Worm (Caenorhabditis elegans) whole organism, late embryonic: ENCODE data around the gene cyp-34A1.

ENCODE experiments used
- C08G9.2 ChIP-seq: sonication (generic microtip); optimal IDR thresholded peaks from 2 replicates; lab custom pipeline; 2016; ENCODE audit warnings: mild to moderate bottlenecking, missing genetic modification characterization, moderate library complexity, missing compliant biosample characterization
- F13H6.1 ChIP-seq: sonication (generic microtip); optimal IDR thresholded peaks from 2 replicates; lab custom pipeline; 2016; ENCODE audit warnings: missing genetic modification characterization, missing compliant biosample characterization
- ahr-1 ChIP-seq: sonication (generic microtip); optimal IDR thresholded peaks from 2 replicates; lab custom pipeline; 2016; ENCODE audit warnings: missing genetic modification characterization, missing compliant biosample characterization
- ama-1 ChIP-seq: fragments of 150-350 bp; optimal IDR thresholded peaks from 2 replicates; lab custom pipeline; 2014
- ceh-18 ChIP-seq: sonication (generic microtip); optimal IDR thresholded peaks from 2 replicates; lab custom pipeline; 2016; ENCODE audit warnings: missing genetic modification characterization, missing compliant biosample characterization
- ceh-2 ChIP-seq: sonication (generic microtip); optimal IDR thresholded peaks from 2 replicates; lab custom pipeline; 2016; ENCODE audit warnings: missing genotype, missing genetic modification characterization, missing compliant biosample characterization
- ceh-24 ChIP-seq: sonication (generic microtip); optimal IDR thresholded peaks from 2 replicates; lab custom pipeline; 2016; ENCODE audit warnings: mild to moderate bottlenecking, missing genetic modification characterization, missing compliant biosample characterization
- ceh-30 ChIP-seq: fragments of 150-350 bp; optimal IDR thresholded peaks from 2 replicates; lab custom pipeline; 2014; ENCODE audit warnings: missing biosample characterization, missing genetic modification characterization
- ceh-31 ChIP-seq: sonication (generic microtip); optimal IDR thresholded peaks from 2 replicates; lab custom pipeline; 2016; ENCODE audit warnings: missing genetic modification characterization, missing compliant biosample characterization
- ceh-34 ChIP-seq: sonication (generic microtip); optimal IDR thresholded peaks from 2 replicates; lab custom pipeline; 2016; ENCODE audit warnings: mild to moderate bottlenecking, missing genetic modification characterization, missing compliant biosample characterization
- ceh-45 ChIP-seq: fragments of 200-800 bp; sonication (Bioruptor generic); IDR thresholded peaks from 2 replicates; pipeline ENCODE4 v1.3.6; 2022; ENCODE audit warnings: missing genetic modification reagents, missing genetic modification characterization, missing compliant biosample characterization
- ceh-6 ChIP-seq: fragments of 200-800 bp; sonication (Bioruptor generic); optimal IDR thresholded peaks from 2 replicates; lab custom pipeline; 2018; ENCODE audit warnings: mild to moderate bottlenecking, missing genetic modification characterization, missing compliant biosample characterization
- ceh-9 ChIP-seq: sonication (generic microtip); optimal IDR thresholded peaks from 2 replicates; lab custom pipeline; 2016; ENCODE audit warnings: mild to moderate bottlenecking, missing genetic modification characterization, inconsistent platforms, missing compliant biosample characterization
- dve-1 ChIP-seq: sonication (generic microtip); optimal IDR thresholded peaks from 2 replicates; lab custom pipeline; 2017; ENCODE audit warnings: antibody characterized with exemption, mild to moderate bottlenecking, missing genetic modification characterization, missing compliant biosample characterization
- elt-4 ChIP-seq: sonication (generic microtip); optimal IDR thresholded peaks from 2 replicates; lab custom pipeline; 2016; ENCODE audit warnings: missing genetic modification characterization, missing compliant biosample characterization
- eyg-1 ChIP-seq: sonication (generic microtip); optimal IDR thresholded peaks from 2 replicates; lab custom pipeline; 2016; ENCODE audit warnings: missing genotype, missing genetic modification characterization, missing compliant biosample characterization
- fax-1 ChIP-seq: sonication (generic microtip); optimal IDR thresholded peaks from 2 replicates; lab custom pipeline; 2016; ENCODE audit warnings: missing genotype, missing genetic modification characterization, missing compliant biosample characterization
- fkh-10 ChIP-seq: fragments of 150-350 bp; optimal IDR thresholded peaks from 2 replicates; lab custom pipeline; 2014; ENCODE audit warnings: missing biosample characterization, missing genetic modification reagents, missing genetic modification characterization
- fkh-6 ChIP-seq: sonication (generic microtip); optimal IDR thresholded peaks from 2 replicates; lab custom pipeline; 2016; ENCODE audit warnings: missing genetic modification characterization, missing compliant biosample characterization
- gmeb-2 ChIP-seq: sonication (generic microtip); optimal IDR thresholded peaks from 2 replicates; lab custom pipeline; 2016; ENCODE audit warnings: missing genetic modification characterization, inconsistent platforms, missing compliant biosample characterization
- hlh-13 ChIP-seq: fragments of 200-800 bp; sonication (Bioruptor generic); optimal IDR thresholded peaks from 2 replicates; lab custom pipeline; 2018; ENCODE audit warnings: mild to moderate bottlenecking, missing genetic modification characterization, missing compliant biosample characterization
- hlh-15 ChIP-seq: sonication (generic microtip); optimal IDR thresholded peaks from 2 replicates; lab custom pipeline; 2016; ENCODE audit warnings: missing genetic modification characterization, missing compliant biosample characterization
- hlh-6 ChIP-seq: sonication (generic microtip); optimal IDR thresholded peaks from 2 replicates; lab custom pipeline; 2016; ENCODE audit warnings: missing genotype, missing genetic modification characterization, missing compliant biosample characterization
- hlh-8 ChIP-seq: sonication (generic microtip); optimal IDR thresholded peaks from 2 replicates; lab custom pipeline; 2016; ENCODE audit warnings: missing genotype, missing genetic modification characterization, missing compliant biosample characterization
- lim-6 ChIP-seq: sonication (generic microtip); optimal IDR thresholded peaks from 2 replicates; lab custom pipeline; 2016; ENCODE audit warnings: missing genetic modification characterization, missing compliant biosample characterization
- lin-11 ChIP-seq: fragments of 200-800 bp; sonication (Bioruptor generic); optimal IDR thresholded peaks from 2 replicates; lab custom pipeline; 2018; ENCODE audit warnings: mild to moderate bottlenecking, missing genetic modification characterization, missing compliant biosample characterization
- nfya-1 ChIP-seq: sonication (generic microtip); optimal IDR thresholded peaks from 2 replicates; lab custom pipeline; 2017; ENCODE audit warnings: missing genetic modification characterization, mild to moderate bottlenecking, missing compliant biosample characterization, antibody characterized with exemption, moderate library complexity
- npax-4 ChIP-seq: sonication (generic microtip); optimal IDR thresholded peaks from 2 replicates; lab custom pipeline; 2016; ENCODE audit warnings: missing genetic modification characterization, missing compliant biosample characterization
- odd-2 ChIP-seq: sonication (generic microtip); optimal IDR thresholded peaks from 2 replicates; lab custom pipeline; 2017; ENCODE audit warnings: antibody characterized with exemption, mild to moderate bottlenecking, missing genetic modification characterization, missing compliant biosample characterization
- pag-3 ChIP-seq: sonication (generic microtip); optimal IDR thresholded peaks from 2 replicates; lab custom pipeline; 2016; ENCODE audit warnings: missing compliant biosample characterization, missing genetic modification characterization, borderline replicate concordance
- pha-4 ChIP-seq: fragments of 150-350 bp; optimal IDR thresholded peaks from 2 replicates; lab custom pipeline; 2018; ENCODE audit warnings: missing biosample characterization, missing genetic modification reagents, missing genetic modification characterization
- pqm-1 ChIP-seq: sonication (generic microtip); optimal IDR thresholded peaks from 2 replicates; lab custom pipeline; 2016; ENCODE audit warnings: missing genetic modification characterization, missing compliant biosample characterization
- ref-2 ChIP-seq: sonication (generic microtip); optimal IDR thresholded peaks from 2 replicates; lab custom pipeline; 2016; ENCODE audit warnings: missing genetic modification characterization, missing compliant biosample characterization
- rnt-1 ChIP-seq: sonication (generic microtip); optimal IDR thresholded peaks from 2 replicates; lab custom pipeline; 2016; ENCODE audit warnings: missing genetic modification characterization, missing compliant biosample characterization
- sdc-2 ChIP-seq: sonication (generic microtip); optimal IDR thresholded peaks from 2 replicates; lab custom pipeline; 2016; ENCODE audit warnings: missing genotype, missing genetic modification characterization, missing compliant biosample characterization
- tbx-2 ChIP-seq: sonication (generic microtip); optimal IDR thresholded peaks from 2 replicates; lab custom pipeline; 2016; ENCODE audit warnings: missing genetic modification characterization, missing compliant biosample characterization
- ttx-3 ChIP-seq: sonication (generic microtip); optimal IDR thresholded peaks from 2 replicates; lab custom pipeline; 2016; ENCODE audit warnings: missing genetic modification reagents, missing genetic modification characterization, missing compliant biosample characterization
- unc-3 ChIP-seq, 2 experiments: fragments of 200-800 bp in 1 of 2; sonication (Bioruptor generic) in 1 of 2; sonication (generic microtip) in 1 of 2; conservative IDR thresholded peaks in 1 of 2; optimal IDR thresholded peaks in 1 of 2; 2 replicates each; pipeline versions ENCODE4 v1.3.6 to Lab custom; 2016 to 2022; ENCODE audit warnings: missing compliant biosample characterization in 2 of 2, missing genetic modification characterization in 2 of 2, missing genetic modification reagents in 1 of 2
- zip-5 ChIP-seq: sonication (generic microtip); optimal IDR thresholded peaks from 2 replicates; lab custom pipeline; 2016; ENCODE audit warnings: missing genetic modification characterization, missing compliant biosample characterization
- ztf-16 ChIP-seq: sonication (generic microtip); optimal IDR thresholded peaks from 2 replicates; lab custom pipeline; 2017; ENCODE audit warnings: missing genetic modification characterization, missing compliant biosample characterization

Gene cyp-34A1

ce11 chrV:15276915-15277314 lies 10.8 kb downstream of the cyp-34A1 start, which contains the start of gene srw-17:
Gene srw-17 (minus strand): TSS chrV:15277015.
- no peak for TF ChIP-seq npax-4 (tag; lab: Kevin White, UChicago)
- no peak for TF ChIP-seq odd-2 (tag; lab: Kevin White, UChicago)
- no peak for TF ChIP-seq ahr-1 (tag; lab: Kevin White, UChicago)
- no peak for TF ChIP-seq eyg-1 (tag; lab: Kevin White, UChicago)
- no peak for TF ChIP-seq hlh-13 (GFP tag; lab: Kevin White, UChicago)
- no peak for TF ChIP-seq gmeb-2 (tag; lab: Kevin White, UChicago)
- TF ChIP-seq ceh-9, result no peak
- TF ChIP-seq ceh-34 (tag; lab: Kevin White, UChicago), result no peak
- no peak for TF ChIP-seq ceh-24 (tag; lab: Kevin White, UChicago)
- no peak for TF ChIP-seq zip-5
- no peak for TF ChIP-seq hlh-15 (tag; lab: Kevin White, UChicago)
- no peak for TF ChIP-seq ceh-31
- no peak for TF ChIP-seq fkh-10 (GFP tag; lab: Kevin White, UChicago)
- no peak for TF ChIP-seq elt-4 (tag; lab: Kevin White, UChicago)
- TF ChIP-seq rnt-1 (tag; lab: Kevin White, UChicago), result no peak
- TF ChIP-seq F13H6.1 (tag; lab: Kevin White, UChicago), result no peak

- TF ChIP-seq ceh-9 (no peak), C08G9.2 (no peak), lin-11 (tag; lab: Kevin White, UChicago) (no peak), nfya-1 (tag; lab: Kevin White, UChicago) (no peak), hlh-8 (tag; lab: Kevin White, UChicago) (no peak), ttx-3 (tag; lab: Kevin White, UChicago) (no peak), npax-4 (tag; lab: Kevin White, UChicago) (no peak), fkh-10 (GFP tag; lab: Kevin White, UChicago) (no peak), fkh-6 (no peak), sdc-2 (tag; lab: Kevin White, UChicago) (no peak)
Observed at ce11 chrV:15274757-15275156, 13.0 kb downstream of the cyp-34A1 start, which contains the start of gene srw-16. Gene srw-16 (minus strand): TSS chrV:15274857.

ce11 chrV:15272263-15272662 lies 15.5 kb downstream of the cyp-34A1 start, which contains the start of gene T10H4.4:
Gene T10H4.4 (minus strand): TSS chrV:15272363.
- TF ChIP-seq unc-3 (GFP tag; conservative IDR thresholded peaks at IDR 0.05; lab: Robert Waterston, UW) (no peak), unc-3 (tag; optimal IDR thresholded peaks at IDR 0.05; lab: Kevin White, UChicago) (no peak), ceh-45 (no peak), ceh-2 (no peak), hlh-6 (tag; lab: Kevin White, UChicago) (no peak), gmeb-2 (tag; lab: Kevin White, UChicago) (no peak), ceh-30 (tag; lab: Kevin White, UChicago) (no peak), ref-2 (tag; lab: Kevin White, UChicago) (no peak), sdc-2 (tag; lab: Kevin White, UChicago) (no peak), pag-3 (tag; lab: Kevin White, UChicago) (no peak), fax-1 (tag; lab: Kevin White, UChicago) (no peak), ttx-3 (tag; lab: Kevin White, UChicago) (no peak), ceh-9 (no peak), F13H6.1 (tag; lab: Kevin White, UChicago) (no peak)
- TF ChIP-seq, all 69 proteins: peak for 0

ce11 chrV:15268302-15268701 lies 19.5 kb downstream of the cyp-34A1 start, which contains the start of gene srw-22:
Gene srw-22 (plus strand): TSS chrV:15268602.
- no peak for TF ChIP-seq zip-5
- TF ChIP-seq pqm-1 (tag; lab: Kevin White, UChicago), result no peak
- no peak for TF ChIP-seq lin-11 (tag; lab: Kevin White, UChicago)
- no peak for TF ChIP-seq pha-4 (tag; lab: Kevin White, UChicago)
- no peak for TF ChIP-seq ama-1
- no peak for TF ChIP-seq ztf-16 (tag; lab: Kevin White, UChicago)
- no peak for TF ChIP-seq ceh-2
- TF ChIP-seq tbx-2, result no peak
- TF ChIP-seq odd-2 (tag; lab: Kevin White, UChicago), result no peak
- TF ChIP-seq pag-3 (tag; lab: Kevin White, UChicago), result no peak
- no peak for TF ChIP-seq hlh-6 (tag; lab: Kevin White, UChicago)
- no peak for TF ChIP-seq ceh-6 (GFP tag; lab: Kevin White, UChicago)
- TF ChIP-seq dve-1, result no peak
- no peak for TF ChIP-seq ceh-18
- no peak for TF ChIP-seq lim-6 (tag; lab: Kevin White, UChicago)
- no peak for TF ChIP-seq gmeb-2 (tag; lab: Kevin White, UChicago)
- no peak for TF ChIP-seq ceh-31
- TF ChIP-seq ahr-1 (tag; lab: Kevin White, UChicago), result no peak
